Worm (Caenorhabditis elegans) whole organism, L4 larva: ENCODE results near the gene srxa-12.

Source experiments
- F10B5.3 ChIP-seq: sonication (generic microtip); optimal IDR thresholded peaks from 2 replicates; lab custom pipeline; 2016; ENCODE audit warnings: mild to moderate bottlenecking, missing genetic modification characterization, missing compliant biosample characterization
- F49E8.2 ChIP-seq: sonication (generic microtip); optimal IDR thresholded peaks from 2 replicates; lab custom pipeline; 2016; ENCODE audit warnings: missing compliant biosample characterization, mild to moderate bottlenecking, missing genetic modification characterization, borderline replicate concordance
- R02D3.7 ChIP-seq: fragments of 150-350 bp; sonication (generic microtip); optimal IDR thresholded peaks from 3 replicates; lab custom pipeline; 2014; ENCODE audit warnings: missing biosample characterization, missing genetic modification characterization
- T26A8.4 ChIP-seq: fragments of 200-800 bp; sonication (Bioruptor generic); IDR thresholded peaks from 2 replicates; pipeline ENCODE4 v1.3.6; 2022; ENCODE audit warnings: missing genetic modification characterization, missing compliant biosample characterization
- Y5F2A.4 ChIP-seq: fragments of 200-800 bp; sonication (Bioruptor generic); optimal IDR thresholded peaks from 2 replicates; lab custom pipeline; 2018; ENCODE audit warnings: mild to moderate bottlenecking, missing genetic modification characterization, missing compliant biosample characterization
- ZK337.2 ChIP-seq: fragments of 200-800 bp; sonication (Bioruptor generic); IDR thresholded peaks from 2 replicates; pipeline ENCODE4 v1.3.6; 2022; ENCODE audit warnings: missing genetic modification reagents, missing genetic modification characterization, missing compliant biosample characterization
- ZK546.5 ChIP-seq, 2 experiments: sonication (generic microtip); optimal IDR thresholded peaks; 2 replicates each; lab custom pipeline; 2017; ENCODE audit warnings: missing biosample characterization in 2 of 2, missing genetic modification characterization in 2 of 2
- aha-1 ChIP-seq: fragments of 150-350 bp; peaks from one replicate; lab custom pipeline; 2014; ENCODE audit warnings: missing biosample characterization, missing genetic modification characterization
- arid-1 ChIP-seq: fragments of 200-800 bp; sonication (Bioruptor generic); conservative IDR thresholded peaks from 2 replicates; pipeline ENCODE4 v1.3.6; 2022; ENCODE audit warnings: missing genetic modification reagents, missing genetic modification characterization, missing compliant biosample characterization
- attf-4 ChIP-seq: sonication (generic microtip); optimal IDR thresholded peaks from 3 replicates; lab custom pipeline; 2017; ENCODE audit warnings: missing biosample characterization, missing genetic modification characterization
- ceh-28 ChIP-seq: fragments of 150-350 bp; optimal IDR thresholded peaks from 2 replicates; lab custom pipeline; 2014; ENCODE audit warnings: missing biosample characterization, missing genetic modification reagents, missing genetic modification characterization
- ceh-44 ChIP-seq: fragments of 200-800 bp; sonication (Bioruptor generic); IDR thresholded peaks from 2 replicates; pipeline ENCODE4 v1.3.6; 2022; ENCODE audit warnings: missing genetic modification reagents, missing genetic modification characterization, missing compliant biosample characterization
- ces-1 ChIP-seq: fragments of 150-350 bp; sonication (generic microtip); optimal IDR thresholded peaks from 4 replicates; lab custom pipeline; 2014; ENCODE audit warnings: missing biosample characterization, missing genetic modification reagents, missing genetic modification characterization
- ctbp-1 ChIP-seq: fragments of 200-800 bp; sonication (Bioruptor generic); IDR thresholded peaks from 2 replicates; pipeline ENCODE4 v1.3.6; 2022; ENCODE audit warnings: missing genetic modification reagents, missing genetic modification characterization, missing compliant biosample characterization
- daf-12 ChIP-seq: fragments of 150-350 bp; optimal IDR thresholded peaks from 2 replicates; lab custom pipeline; 2014; ENCODE audit warnings: missing biosample characterization, missing genetic modification reagents, missing genetic modification characterization
- dmd-6 ChIP-seq: fragments of 200-800 bp; sonication (Bioruptor generic); IDR thresholded peaks from 2 replicates; pipeline ENCODE4 v1.3.6; 2022; ENCODE audit warnings: missing genetic modification reagents, missing genetic modification characterization, missing compliant biosample characterization
- dmd-8 ChIP-seq: fragments of 200-800 bp; sonication (Bioruptor generic); IDR thresholded peaks from 2 replicates; pipeline ENCODE4 v1.3.6; 2022; ENCODE audit warnings: missing genetic modification characterization, missing compliant biosample characterization
- dpl-1 ChIP-seq: fragments of 150-350 bp; optimal IDR thresholded peaks from 2 replicates; lab custom pipeline; 2014; ENCODE audit warnings: missing biosample characterization, missing genetic modification reagents, missing genetic modification characterization
- duxl-1 ChIP-seq: sonication (generic microtip); optimal IDR thresholded peaks from 2 replicates; lab custom pipeline; 2016; ENCODE audit warnings: mild to moderate bottlenecking, missing genetic modification characterization, moderate library complexity, missing compliant biosample characterization; ENCODE audit not compliant: poor library complexity
- dve-1 ChIP-seq: sonication (generic microtip); optimal IDR thresholded peaks from 2 replicates; lab custom pipeline; 2017; ENCODE audit warnings: antibody characterized with exemption, mild to moderate bottlenecking, missing genetic modification characterization, missing compliant biosample characterization; ENCODE audit not compliant: insufficient read depth
- fos-1 ChIP-seq: fragments of 150-350 bp; optimal IDR thresholded peaks from 2 replicates; lab custom pipeline; 2014; ENCODE audit warnings: missing biosample characterization, missing genetic modification characterization
- gei-8 ChIP-seq: fragments of 200-800 bp; sonication (Bioruptor generic); optimal IDR thresholded peaks from 2 replicates; lab custom pipeline; 2018; ENCODE audit warnings: mild to moderate bottlenecking, missing genetic modification characterization, missing compliant biosample characterization
- hlh-11 ChIP-seq: fragments of 200-800 bp; sonication (Bioruptor generic); optimal IDR thresholded peaks from 2 replicates; lab custom pipeline; 2018; ENCODE audit warnings: mild to moderate bottlenecking, missing genetic modification characterization, missing compliant biosample characterization
- hmg-1.1 ChIP-seq: fragments of 200-800 bp; sonication (Bioruptor generic); IDR thresholded peaks from 2 replicates; pipeline ENCODE4 v1.3.6; 2022; ENCODE audit warnings: missing genetic modification reagents, missing genetic modification characterization, missing compliant biosample characterization
- jun-1 ChIP-seq: fragments of 150-350 bp; optimal IDR thresholded peaks from 2 replicates; lab custom pipeline; 2014; ENCODE audit warnings: missing biosample characterization, missing genetic modification reagents, missing genetic modification characterization
- lim-7 ChIP-seq: fragments of 200-800 bp; sonication (Bioruptor generic); IDR thresholded peaks from 2 replicates; pipeline ENCODE4 v1.3.6; 2022; ENCODE audit warnings: missing genetic modification characterization, missing compliant biosample characterization
- lin-29 ChIP-seq: fragments of 200-800 bp; sonication (Bioruptor generic); IDR thresholded peaks from 2 replicates; pipeline ENCODE4 v1.3.6; 2022; ENCODE audit warnings: missing genetic modification reagents, missing genetic modification characterization, missing compliant biosample characterization
- lin-38 ChIP-seq: fragments of 200-800 bp; sonication (Bioruptor generic); IDR thresholded peaks from 2 replicates; pipeline ENCODE4 v1.3.6; 2022; ENCODE audit warnings: missing genetic modification reagents, missing genetic modification characterization, missing compliant biosample characterization
- lin-39 ChIP-seq: fragments of 150-350 bp; optimal IDR thresholded peaks from 2 replicates; lab custom pipeline; 2014; ENCODE audit warnings: missing biosample characterization, missing genetic modification reagents, missing genetic modification characterization
- lir-3 ChIP-seq: sonication (generic microtip); optimal IDR thresholded peaks from 2 replicates; lab custom pipeline; 2016; ENCODE audit warnings: mild to moderate bottlenecking, missing genetic modification characterization, missing compliant biosample characterization
- mdl-1 ChIP-seq, 2 experiments: fragments of 150-350 bp in 1 of 2; sonication (generic microtip) in 1 of 2; optimal IDR thresholded peaks; 2 replicates each; lab custom pipeline; 2014 to 2017; ENCODE audit warnings: missing biosample characterization in 2 of 2, missing genetic modification characterization in 2 of 2
- mep-1 ChIP-seq: fragments of 150-350 bp; sonication (generic microtip); optimal IDR thresholded peaks from 3 replicates; lab custom pipeline; 2014; ENCODE audit warnings: missing biosample characterization, missing genetic modification characterization
- nhr-10 ChIP-seq: fragments of 150-350 bp; optimal IDR thresholded peaks from 2 replicates; lab custom pipeline; 2014; ENCODE audit warnings: missing biosample characterization, missing genetic modification characterization
- nhr-102 ChIP-seq: sonication (generic microtip); optimal IDR thresholded peaks from 2 replicates; lab custom pipeline; 2016; ENCODE audit warnings: mild to moderate bottlenecking, missing genetic modification characterization, moderate library complexity, missing compliant biosample characterization
- nhr-11 ChIP-seq: fragments of 150-350 bp; optimal IDR thresholded peaks from 2 replicates; lab custom pipeline; 2014; ENCODE audit warnings: missing biosample characterization, missing genetic modification characterization
- nhr-237 ChIP-seq: sonication (generic microtip); optimal IDR thresholded peaks from 2 replicates; lab custom pipeline; 2017; ENCODE audit warnings: missing biosample characterization, missing genetic modification characterization
- nhr-48 ChIP-seq: sonication (generic microtip); optimal IDR thresholded peaks from 2 replicates; lab custom pipeline; 2016; ENCODE audit warnings: mild to moderate bottlenecking, missing genetic modification characterization, missing compliant biosample characterization
- pqm-1 ChIP-seq: sonication (generic microtip); optimal IDR thresholded peaks from 2 replicates; lab custom pipeline; 2017; ENCODE audit warnings: missing biosample characterization, missing genetic modification characterization
- rbr-2 ChIP-seq: sonication (generic microtip); optimal IDR thresholded peaks from 2 replicates; lab custom pipeline; 2016; ENCODE audit warnings: missing genotype, missing genetic modification characterization, missing compliant biosample characterization
- saeg-2 ChIP-seq: fragments of 200-800 bp; sonication (Bioruptor generic); IDR thresholded peaks from 2 replicates; pipeline ENCODE4 v1.3.6; 2022; ENCODE audit warnings: missing genetic modification reagents, missing genetic modification characterization, missing compliant biosample characterization
- sdz-12 ChIP-seq: fragments of 200-800 bp; sonication (Bioruptor generic); optimal IDR thresholded peaks from 2 replicates; lab custom pipeline; 2018; ENCODE audit warnings: mild to moderate bottlenecking, missing genetic modification characterization, missing compliant biosample characterization
- snpc-4 ChIP-seq: fragments of 150-350 bp; optimal IDR thresholded peaks from 2 replicates; lab custom pipeline; 2014; ENCODE audit warnings: missing biosample characterization, missing genetic modification characterization
- spr-1 ChIP-seq: sonication (generic microtip); optimal IDR thresholded peaks from 2 replicates; lab custom pipeline; 2016; ENCODE audit warnings: mild to moderate bottlenecking, missing genetic modification characterization, missing compliant biosample characterization
- tra-1 ChIP-seq: fragments of 200-800 bp; sonication (Bioruptor generic); IDR thresholded peaks from 2 replicates; pipeline ENCODE4 v1.3.6; 2022; ENCODE audit warnings: missing genetic modification reagents, missing genetic modification characterization, missing compliant biosample characterization
- unc-130 ChIP-seq: sonication (generic microtip); optimal IDR thresholded peaks from 2 replicates; lab custom pipeline; 2016; ENCODE audit warnings: missing genetic modification reagents, missing genetic modification characterization, missing compliant biosample characterization
- unc-62 ChIP-seq, 3 experiments: fragments of 150-350 bp in 1 of 3; sonication (generic microtip); optimal IDR thresholded peaks in 2 of 3; peaks in 1 of 3; 1 replicate in 1 of 3; 2 replicates in 2 of 3; lab custom pipeline; 2014 to 2017; ENCODE audit warnings: missing biosample characterization in 3 of 3, missing genetic modification characterization in 3 of 3, missing genetic modification reagents in 3 of 3, missing genotype in 1 of 3
- vab-7 ChIP-seq: fragments of 200-800 bp; sonication (Bioruptor generic); IDR thresholded peaks from 2 replicates; pipeline ENCODE4 v1.3.6; 2022; ENCODE audit warnings: missing genetic modification reagents, missing genetic modification characterization, missing compliant biosample characterization
- zfp-2 ChIP-seq: sonication (generic microtip); optimal IDR thresholded peaks from 2 replicates; lab custom pipeline; 2016; ENCODE audit warnings: mild to moderate bottlenecking, missing genetic modification characterization, missing compliant biosample characterization
- zfp-3 ChIP-seq: fragments of 200-800 bp; sonication (Bioruptor generic); conservative IDR thresholded peaks from 2 replicates; pipeline ENCODE4 v1.3.6; 2022; ENCODE audit warnings: missing genetic modification reagents, missing genetic modification characterization, missing compliant biosample characterization
- zip-2 ChIP-seq: fragments of 150-350 bp; optimal IDR thresholded peaks from 2 replicates; lab custom pipeline; 2014; ENCODE audit warnings: missing biosample characterization, missing genetic modification characterization
- ztf-7 ChIP-seq: fragments of 150-350 bp; optimal IDR thresholded peaks from 2 replicates; lab custom pipeline; 2014; ENCODE audit warnings: missing biosample characterization, missing genetic modification characterization

Gene srxa-12

DNA sequence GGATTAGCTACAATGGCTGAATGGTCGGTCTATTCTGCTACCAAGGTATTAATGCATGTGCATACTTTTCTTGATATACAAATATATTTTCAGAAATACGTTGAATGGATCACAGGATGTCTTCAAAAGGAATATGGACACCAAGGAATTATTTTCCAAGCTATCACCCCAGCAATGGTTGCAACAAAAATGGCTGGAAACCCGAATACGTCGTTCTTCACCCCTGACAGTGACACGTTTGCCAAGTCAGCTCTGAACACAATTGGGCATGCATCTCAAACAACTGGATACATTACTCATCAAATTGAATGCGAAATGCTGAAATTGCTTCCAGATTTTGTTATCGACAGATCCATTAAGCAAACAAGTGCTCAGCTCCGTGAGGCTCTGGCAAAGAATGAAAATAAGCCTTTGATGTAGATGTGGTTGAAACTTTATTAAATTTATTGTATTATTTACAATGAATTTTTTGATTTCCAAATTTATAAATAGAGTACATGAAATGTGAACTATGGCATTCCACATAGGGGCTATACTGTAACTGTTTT is 18.9 kb upstream of the srxa-12 start (continued):
- TF ChIP-seq zfp-3 (peak; percentile 98), unc-130 (GFP tag; lab: Kevin White, UChicago) (no peak), F49E8.2 (tag; lab: Kevin White, UChicago) (no peak), ctbp-1 (GFP tag; lab: Robert Waterston, UW) (no peak; the same call in 1 of the 2 replicates), hmg-1.1 (GFP tag; lab: Robert Waterston, UW) (no peak; the same call in 1 of the 2 replicates), arid-1 (GFP tag; lab: Robert Waterston, UW) (peak; percentile 50; the same call in 1 of the 2 replicates), lim-7 (GFP tag; lab: Robert Waterston, UW) (no peak), ZK546.5 (tag; optimal IDR thresholded peaks at IDR 0.05; lab: Kevin White, UChicago) (no peak), nhr-11 (tag; lab: Kevin White, UChicago) (peak; percentile 11), tra-1 (peak; percentile 9; the same call in 1 of the 2 replicates), nhr-237 (tag; lab: Kevin White, UChicago) (no peak), ceh-28 (no peak), Y5F2A.4 (GFP tag; lab: Kevin White, UChicago) (no peak), ces-1 (GFP tag; lab: Kevin White, UChicago) (no peak), dmd-6 (GFP tag; lab: Robert Waterston, UW) (peak; percentile 56), T26A8.4 (peak; percentile 90), rbr-2 (tag; lab: Kevin White, UChicago) (no peak), mdl-1 (tag; optimal IDR thresholded peaks at IDR 0.05; lab: Kevin White, UChicago) (peak in 1 of 2 experiments; percentile 22), nhr-48 (tag; lab: Kevin White, UChicago) (no peak), sdz-12 (GFP tag; lab: Kevin White, UChicago) (peak; percentile 13), ceh-44 (GFP tag; lab: Robert Waterston, UW) (no peak), pqm-1 (tag; lab: Kevin White, UChicago) (no peak), attf-4 (no peak), dve-1 (peak; percentile 28), unc-62 (GFP tag; optimal IDR thresholded peaks at IDR 0.05 in 1 of 2; lab: Kevin White, UChicago) (no peak), unc-62 (tag; optimal IDR thresholded peaks at IDR 0.05; lab: Kevin White, UChicago) (no peak), ZK337.2 (GFP tag; lab: Robert Waterston, UW) (no peak), saeg-2 (GFP tag; lab: Robert Waterston, UW) (no peak), vab-7 (GFP tag; lab: Robert Waterston, UW) (no peak), lin-38 (GFP tag; lab: Robert Waterston, UW) (peak; percentile 59), aha-1 (tag; lab: Kevin White, UChicago) (peak; percentile 91), mep-1 (tag; lab: Kevin White, UChicago) (peak; percentile 94), lir-3 (no peak), fos-1 (tag; lab: Kevin White, UChicago) (no peak), zip-2 (no peak), zfp-2 (tag; lab: Kevin White, UChicago) (no peak), hlh-11 (tag; lab: Kevin White, UChicago) (peak; percentile 70), gei-8 (no peak), snpc-4 (tag; lab: Kevin White, UChicago) (no peak), lin-39 (tag; lab: Kevin White, UChicago) (no peak), dpl-1 (no peak), nhr-102 (tag; lab: Kevin White, UChicago) (peak; percentile 70), F10B5.3 (tag; lab: Kevin White, UChicago) (no peak), R02D3.7 (tag; lab: Kevin White, UChicago) (no peak), nhr-10 (peak; percentile 51), lin-29 (GFP tag; lab: Robert Waterston, UW) (no peak), daf-12 (no peak), duxl-1 (tag; lab: Kevin White, UChicago) (peak; percentile 65), dmd-8 (peak; percentile 69), jun-1 (tag; lab: Kevin White, UChicago) (no peak), spr-1 (tag; lab: Kevin White, UChicago) (no peak), ztf-7 (no peak)
